Fruit fly (Drosophila melanogaster): ENCODE measurements around the gene CG4119.

CG4119 gene

DNA sequence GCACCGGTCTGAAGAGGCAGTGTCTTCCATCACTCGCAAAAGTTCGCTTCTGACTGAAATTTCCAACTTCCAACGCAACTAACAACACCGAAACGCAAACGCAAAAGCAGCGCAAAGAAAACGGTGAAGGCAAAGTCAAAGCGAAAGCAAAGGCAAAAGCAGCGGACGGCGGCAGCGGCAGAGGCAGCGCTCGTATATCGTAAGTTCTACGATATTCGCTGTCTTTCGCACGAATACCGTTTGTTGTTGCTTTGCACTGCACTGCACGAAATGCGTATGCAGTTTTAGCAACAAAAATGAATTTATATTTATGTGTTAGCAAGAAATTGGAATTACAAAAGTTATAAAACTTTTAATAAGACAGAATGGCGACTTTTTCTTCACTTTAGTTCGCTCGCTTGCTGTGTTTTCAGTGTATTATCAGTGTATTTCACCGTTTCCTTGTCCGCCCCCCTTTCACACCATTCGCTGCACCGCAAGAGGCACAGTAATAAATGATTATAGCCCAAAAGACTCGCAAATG lies 17.4 kb upstream of the CG4119 start, which contains the start of gene OtopLa (continued):
- TF ChIP-seq odd (GFP tag; optimal IDR thresholded peaks at IDR 0.05) (peak; percentile 76), CG2120 (GFP tag; optimal IDR thresholded peaks at IDR 0.05) (peak; percentile 77), Oli (tag; optimal IDR thresholded peaks at IDR 0.05) (peak; percentile 85), ewg (GFP tag; optimal IDR thresholded peaks at IDR 0.05) (peak; percentile 74), CG34224 (GFP tag; IDR thresholded peaks at IDR 0.05; ENCODE audit: partially characterized antibody) (no peak), luna (GFP tag; optimal IDR thresholded peaks at IDR 0.05) (peak; percentile 0), klu (GFP tag; IDR thresholded peaks at IDR 0.05) (peak; percentile 65), CG18011 (GFP tag; optimal IDR thresholded peaks at IDR 0.05) (peak; percentile 20), PHDP (tag; optimal IDR thresholded peaks at IDR 0.05) (peak; percentile 86), hb (GFP tag; IDR thresholded peaks at IDR 0.05; ENCODE audit: partially characterized antibody) (no peak), CG11247 (GFP tag; IDR thresholded peaks at IDR 0.05) (peak; percentile 78), tll (GFP tag; optimal IDR thresholded peaks at IDR 0.05) (no peak), bsh (GFP tag; optimal IDR thresholded peaks at IDR 0.05) (peak; percentile 8 to 90), toy (GFP tag; IDR thresholded peaks at IDR 0.05) (peak; percentile 46; the same call in 1 of the 2 replicates), CG3838 (GFP tag; optimal IDR thresholded peaks at IDR 0.05) (peak; percentile 18), fu2 (GFP tag; optimal IDR thresholded peaks at IDR 0.05) (peak; percentile 59), Aef1 (GFP tag; IDR thresholded peaks at IDR 0.05) (peak; percentile 75), Stat92E (GFP tag; optimal IDR thresholded peaks at IDR 0.05) (no peak), shn (GFP tag; optimal IDR thresholded peaks at IDR 0.05) (peak; percentile 20), chinmo (GFP tag; IDR thresholded peaks at IDR 0.05; ENCODE audit: partially characterized antibody) (0 out of 4 replicates have a peak, but pooled peaks have one; percentile 9), esg (GFP tag; conservative IDR thresholded peaks at IDR 0.05) (peak; percentile 81), CG2129 (GFP tag; IDR thresholded peaks at IDR 0.05; ENCODE audit: partially characterized antibody) (no peak), HLH3B (GFP tag; IDR thresholded peaks at IDR 0.05) (peak; percentile 90), kay (GFP tag; optimal IDR thresholded peaks at IDR 0.05) (peak; percentile 74), CG31441 (GFP tag; IDR thresholded peaks at IDR 0.05) (peak; percentile 90), sc (optimal IDR thresholded peaks at IDR 0.05) (no peak), sc (GFP tag; optimal IDR thresholded peaks at IDR 0.05) (peak; percentile 60), CG5245 (GFP tag; optimal IDR thresholded peaks at IDR 0.05) (peak; percentile 82), bowl (GFP tag; IDR thresholded peaks at IDR 0.05) (peak; percentile 77), pb (GFP tag; optimal IDR thresholded peaks at IDR 0.05) (peak; percentile 77), gt (GFP tag; IDR thresholded peaks at IDR 0.05) (peak; percentile 53; the same call in 1 of the 2 replicates), CG12219 (GFP tag; optimal IDR thresholded peaks at IDR 0.05) (peak; percentile 76), HHEX (GFP tag; optimal IDR thresholded peaks at IDR 0.05) (peak; percentile 73), Fer1 (GFP tag; optimal IDR thresholded peaks at IDR 0.05) (peak; percentile 87), CG33557 (GFP tag; optimal IDR thresholded peaks at IDR 0.05) (peak; percentile 42), Ets97D (GFP tag; optimal IDR thresholded peaks at IDR 0.05) (peak; percentile 56), Gug (GFP tag; IDR thresholded peaks at IDR 0.05) (peak; percentile 70; the same call in 3 of the 4 replicates), HmgD (GFP tag; optimal IDR thresholded peaks at IDR 0.05) (peak; percentile 33), CG11696 (GFP tag; IDR thresholded peaks at IDR 0.05) (peak; percentile 50), CG9817 (tag; optimal IDR thresholded peaks at IDR 0.05) (peak; percentile 69), maf-S (GFP tag; optimal IDR thresholded peaks at IDR 0.05) (peak; percentile 56), CG11085 (GFP tag; IDR thresholded peaks at IDR 0.05) (peak; percentile 37; the same call in 1 of the 2 replicates), emc (GFP tag; optimal IDR thresholded peaks at IDR 0.05) (peak; percentile 18), CG18619 (GFP tag; optimal IDR thresholded peaks at IDR 0.05) (peak; percentile 67), CG6254 (GFP tag; optimal IDR thresholded peaks at IDR 0.05) (peak; percentile 78), CG6791 (GFP tag; IDR thresholded peaks at IDR 0.05; ENCODE audit: partially characterized antibody) (no peak), fd102C (GFP tag; optimal IDR thresholded peaks at IDR 0.05) (no peak), stwl (tag; optimal IDR thresholded peaks at IDR 0.05) (peak; percentile 9), Dp (GFP tag; optimal IDR thresholded peaks at IDR 0.05) (no peak)

All from whole organism, embryonic.